Worm (Caenorhabditis elegans) whole organism, late embryonic: ENCODE measurements around the gene C17E7.13.

Experiments used
- C08G9.2 ChIP-seq: sonication (generic microtip); optimal IDR thresholded peaks from 2 replicates; lab custom pipeline; 2016; ENCODE audit warnings: mild to moderate bottlenecking, missing genetic modification characterization, moderate library complexity, missing compliant biosample characterization
- C38D4.7 ChIP-seq: fragments of 200-800 bp; sonication (Bioruptor generic); optimal IDR thresholded peaks from 2 replicates; lab custom pipeline; 2018; ENCODE audit warnings: mild to moderate bottlenecking, missing genetic modification characterization, moderate library complexity, missing compliant biosample characterization
- F13H6.1 ChIP-seq: sonication (generic microtip); optimal IDR thresholded peaks from 2 replicates; lab custom pipeline; 2016; ENCODE audit warnings: missing genetic modification characterization, missing compliant biosample characterization
- Y22D7AL.16 ChIP-seq: sonication (generic microtip); optimal IDR thresholded peaks from 2 replicates; lab custom pipeline; 2016; ENCODE audit warnings: missing genetic modification characterization, missing compliant biosample characterization
- ceh-14 ChIP-seq: sonication (generic microtip); optimal IDR thresholded peaks from 2 replicates; lab custom pipeline; 2016; ENCODE audit warnings: missing genotype, missing genetic modification characterization, missing compliant biosample characterization
- ceh-22 ChIP-seq: sonication (generic microtip); optimal IDR thresholded peaks from 2 replicates; lab custom pipeline; 2017; ENCODE audit warnings: missing biosample characterization, missing genetic modification characterization
- ceh-30 ChIP-seq: fragments of 150-350 bp; optimal IDR thresholded peaks from 2 replicates; lab custom pipeline; 2014; ENCODE audit warnings: missing biosample characterization, missing genetic modification characterization
- ceh-31 ChIP-seq: sonication (generic microtip); optimal IDR thresholded peaks from 2 replicates; lab custom pipeline; 2016; ENCODE audit warnings: missing genetic modification characterization, missing compliant biosample characterization
- ceh-45 ChIP-seq: fragments of 200-800 bp; sonication (Bioruptor generic); IDR thresholded peaks from 2 replicates; pipeline ENCODE4 v1.3.6; 2022; ENCODE audit warnings: missing genetic modification reagents, missing genetic modification characterization, missing compliant biosample characterization
- ceh-48 ChIP-seq: sonication (generic microtip); optimal IDR thresholded peaks from 2 replicates; lab custom pipeline; 2016; ENCODE audit warnings: missing genetic modification characterization, inconsistent platforms, missing compliant biosample characterization
- ceh-9 ChIP-seq: sonication (generic microtip); optimal IDR thresholded peaks from 2 replicates; lab custom pipeline; 2016; ENCODE audit warnings: mild to moderate bottlenecking, missing genetic modification characterization, inconsistent platforms, missing compliant biosample characterization
- dmd-4 ChIP-seq: sonication (generic microtip); optimal IDR thresholded peaks from 2 replicates; lab custom pipeline; 2016; ENCODE audit warnings: borderline replicate concordance, missing genetic modification characterization, missing compliant biosample characterization
- dve-1 ChIP-seq: sonication (generic microtip); optimal IDR thresholded peaks from 2 replicates; lab custom pipeline; 2017; ENCODE audit warnings: antibody characterized with exemption, mild to moderate bottlenecking, missing genetic modification characterization, missing compliant biosample characterization
- elt-2 ChIP-seq: sonication (generic microtip); optimal IDR thresholded peaks from 2 replicates; lab custom pipeline; 2016; ENCODE audit warnings: missing genetic modification reagents, missing genetic modification characterization, missing compliant biosample characterization
- elt-4 ChIP-seq: sonication (generic microtip); optimal IDR thresholded peaks from 2 replicates; lab custom pipeline; 2016; ENCODE audit warnings: missing genetic modification characterization, missing compliant biosample characterization
- ets-4 ChIP-seq: sonication (generic microtip); optimal IDR thresholded peaks from 2 replicates; lab custom pipeline; 2016; ENCODE audit warnings: missing genetic modification characterization, missing compliant biosample characterization
- eyg-1 ChIP-seq: sonication (generic microtip); optimal IDR thresholded peaks from 2 replicates; lab custom pipeline; 2016; ENCODE audit warnings: missing genotype, missing genetic modification characterization, missing compliant biosample characterization
- fax-1 ChIP-seq: sonication (generic microtip); optimal IDR thresholded peaks from 2 replicates; lab custom pipeline; 2016; ENCODE audit warnings: missing genotype, missing genetic modification characterization, missing compliant biosample characterization
- fkh-6 ChIP-seq: sonication (generic microtip); optimal IDR thresholded peaks from 2 replicates; lab custom pipeline; 2016; ENCODE audit warnings: missing genetic modification characterization, missing compliant biosample characterization
- hlh-13 ChIP-seq: fragments of 200-800 bp; sonication (Bioruptor generic); optimal IDR thresholded peaks from 2 replicates; lab custom pipeline; 2018; ENCODE audit warnings: mild to moderate bottlenecking, missing genetic modification characterization, missing compliant biosample characterization
- hlh-15 ChIP-seq: sonication (generic microtip); optimal IDR thresholded peaks from 2 replicates; lab custom pipeline; 2016; ENCODE audit warnings: missing genetic modification characterization, missing compliant biosample characterization
- hlh-30 ChIP-seq: sonication (generic microtip); optimal IDR thresholded peaks from 2 replicates; lab custom pipeline; 2017; ENCODE audit warnings: antibody characterized with exemption, missing genetic modification characterization, missing compliant biosample characterization; ENCODE audit not compliant: insufficient read depth
- hlh-8 ChIP-seq: sonication (generic microtip); optimal IDR thresholded peaks from 2 replicates; lab custom pipeline; 2016; ENCODE audit warnings: missing genotype, missing genetic modification characterization, missing compliant biosample characterization
- lim-6 ChIP-seq: sonication (generic microtip); optimal IDR thresholded peaks from 2 replicates; lab custom pipeline; 2016; ENCODE audit warnings: missing genetic modification characterization, missing compliant biosample characterization
- madf-2 ChIP-seq: sonication (generic microtip); optimal IDR thresholded peaks from 2 replicates; lab custom pipeline; 2017; ENCODE audit warnings: missing genetic modification characterization, missing compliant biosample characterization
- mec-3 ChIP-seq: sonication (generic microtip); optimal IDR thresholded peaks from 2 replicates; lab custom pipeline; 2016; ENCODE audit warnings: borderline replicate concordance, missing genetic modification characterization, missing compliant biosample characterization
- nhr-11 ChIP-seq: fragments of 150-350 bp; optimal IDR thresholded peaks from 2 replicates; lab custom pipeline; 2014; ENCODE audit warnings: missing biosample characterization, missing genetic modification characterization
- nhr-232 ChIP-seq: sonication (generic microtip); optimal IDR thresholded peaks from 2 replicates; lab custom pipeline; 2016; ENCODE audit warnings: missing genetic modification characterization, missing compliant biosample characterization
- pag-3 ChIP-seq: sonication (generic microtip); optimal IDR thresholded peaks from 2 replicates; lab custom pipeline; 2016; ENCODE audit warnings: missing compliant biosample characterization, missing genetic modification characterization, borderline replicate concordance
- pat-9 ChIP-seq: fragments of 200-800 bp; sonication (Bioruptor generic); optimal IDR thresholded peaks from 2 replicates; lab custom pipeline; 2018; ENCODE audit warnings: mild to moderate bottlenecking, missing genetic modification characterization, moderate library complexity, missing compliant biosample characterization
- pha-4 ChIP-seq: fragments of 150-350 bp; optimal IDR thresholded peaks from 2 replicates; lab custom pipeline; 2018; ENCODE audit warnings: missing biosample characterization, missing genetic modification reagents, missing genetic modification characterization
- pros-1 ChIP-seq: fragments of 150-350 bp; optimal IDR thresholded peaks from 2 replicates; lab custom pipeline; 2014; ENCODE audit warnings: missing biosample characterization, missing genetic modification reagents, missing genetic modification characterization
- rnt-1 ChIP-seq: sonication (generic microtip); optimal IDR thresholded peaks from 2 replicates; lab custom pipeline; 2016; ENCODE audit warnings: missing genetic modification characterization, missing compliant biosample characterization
- syd-9 ChIP-seq: sonication (generic microtip); optimal IDR thresholded peaks from 2 replicates; lab custom pipeline; 2016; ENCODE audit warnings: mild to moderate bottlenecking, missing genetic modification characterization, moderate library complexity, missing compliant biosample characterization
- tbx-2 ChIP-seq: sonication (generic microtip); optimal IDR thresholded peaks from 2 replicates; lab custom pipeline; 2016; ENCODE audit warnings: missing genetic modification characterization, missing compliant biosample characterization
- tbx-7 ChIP-seq: sonication (generic microtip); optimal IDR thresholded peaks from 2 replicates; lab custom pipeline; 2016; ENCODE audit warnings: missing genotype, missing genetic modification characterization, missing compliant biosample characterization
- ttx-3 ChIP-seq: sonication (generic microtip); optimal IDR thresholded peaks from 2 replicates; lab custom pipeline; 2016; ENCODE audit warnings: missing genetic modification reagents, missing genetic modification characterization, missing compliant biosample characterization
- unc-42 ChIP-seq: sonication (generic microtip); optimal IDR thresholded peaks from 2 replicates; lab custom pipeline; 2016; ENCODE audit warnings: missing genotype, missing genetic modification characterization, missing compliant biosample characterization
- unc-86 ChIP-seq: sonication (generic microtip); optimal IDR thresholded peaks from 2 replicates; lab custom pipeline; 2016; ENCODE audit warnings: missing genetic modification characterization, missing compliant biosample characterization
- ztf-16 ChIP-seq: sonication (generic microtip); optimal IDR thresholded peaks from 2 replicates; lab custom pipeline; 2017; ENCODE audit warnings: missing genetic modification characterization, missing compliant biosample characterization

The C17E7.13 gene

ce11 chrV:3890761-3891160 is 1.7 kb upstream of the C17E7.13 start, which contains the start of gene C17E7.9:
Gene C17E7.9 (minus strand): TSS chrV:3890861.
- no peak for TF ChIP-seq F13H6.1 (tag; lab: Kevin White, UChicago)
- no peak for TF ChIP-seq ceh-48 (tag; lab: Kevin White, UChicago)
- TF ChIP-seq ceh-9 = no peak
- TF ChIP-seq ztf-16 = no peak
- TF ChIP-seq hlh-15 (tag; lab: Kevin White, UChicago) = no peak
- TF ChIP-seq, all 69 proteins: peak for 0

- TF ChIP-seq dmd-4 (no peak), hlh-8 (tag; lab: Kevin White, UChicago) (no peak), ceh-30 (no peak), madf-2 (no peak), ceh-31 (tag; lab: Kevin White, UChicago) (no peak), nhr-11 (tag; lab: Kevin White, UChicago) (no peak), pha-4 (tag; lab: Kevin White, UChicago) (no peak), elt-4 (tag; lab: Kevin White, UChicago) (no peak), F13H6.1 (tag; lab: Kevin White, UChicago) (no peak), ets-4 (tag; lab: Kevin White, UChicago) (no peak), tbx-7 (no peak), tbx-2 (tag; lab: Kevin White, UChicago) (no peak)
Measured at ce11 chrV:3886104-3886503, 3.0 kb downstream of the C17E7.13 start, which contains the start of gene nhr-124. Gene nhr-124 (minus strand): TSS chrV:3886204.

- TF ChIP-seq tbx-2 (tag; lab: Kevin White, UChicago) (no peak), mec-3 (tag; lab: Kevin White, UChicago) (no peak), pat-9 (tag; lab: Kevin White, UChicago) (no peak), syd-9 (tag; lab: Kevin White, UChicago) (no peak), hlh-13 (GFP tag; lab: Kevin White, UChicago) (no peak), pros-1 (tag; lab: Kevin White, UChicago) (no peak), elt-4 (tag; lab: Kevin White, UChicago) (no peak), fkh-6 (no peak), nhr-11 (tag; lab: Kevin White, UChicago) (no peak), ceh-14 (tag; lab: Kevin White, UChicago) (no peak), Y22D7AL.16 (no peak), ceh-22 (no peak), ceh-45 (GFP tag; lab: Robert Waterston, UW) (no peak), F13H6.1 (tag; lab: Kevin White, UChicago) (no peak), dve-1 (no peak), rnt-1 (tag; lab: Kevin White, UChicago) (no peak), lim-6 (tag; lab: Kevin White, UChicago) (no peak), unc-42 (tag; lab: Kevin White, UChicago) (no peak), ceh-31 (tag; lab: Kevin White, UChicago) (no peak)
Measured at ce11 chrV:3884550-3884949, 4.5 kb downstream of the C17E7.13 start.

- TF ChIP-seq fax-1 (tag; lab: Kevin White, UChicago) (no peak), ceh-45 (GFP tag; lab: Robert Waterston, UW) (no peak), dve-1 (no peak), rnt-1 (tag; lab: Kevin White, UChicago) (no peak)
Measured at ce11 chrV:3878223-3878622, 10.9 kb downstream of the C17E7.13 start, which contains the start of gene nhr-159. Gene nhr-159 (minus strand): TSS chrV:3878323.

- no peak for TF ChIP-seq hlh-30 (tag; lab: Kevin White, UChicago)
- TF ChIP-seq Y22D7AL.16 = no peak
- TF ChIP-seq C38D4.7 (GFP tag; lab: Kevin White, UChicago) = no peak
- TF ChIP-seq unc-42 (tag; lab: Kevin White, UChicago) = no peak
- TF ChIP-seq pros-1 (tag; lab: Kevin White, UChicago) = no peak
- no peak for TF ChIP-seq ttx-3 (tag; lab: Kevin White, UChicago)
- no peak for TF ChIP-seq pag-3
- no peak for TF ChIP-seq unc-86 (tag; lab: Kevin White, UChicago)
- TF ChIP-seq nhr-232 (tag; lab: Kevin White, UChicago) = no peak
- TF ChIP-seq C08G9.2 (tag; lab: Kevin White, UChicago) = no peak
- no peak for TF ChIP-seq elt-2 (tag; lab: Kevin White, UChicago)
- TF ChIP-seq hlh-13 (GFP tag; lab: Kevin White, UChicago) = no peak
- TF ChIP-seq hlh-15 (tag; lab: Kevin White, UChicago) = no peak
- no peak for TF ChIP-seq eyg-1
Measured at ce11 chrV:3877242-3877641, 11.8 kb downstream of the C17E7.13 start.
